Worm (Caenorhabditis elegans) whole organism, L4 larva: ENCODE results near the gene gfat-1.

ENCODE experiments used
- F10B5.3 ChIP-seq: sonication (generic microtip); optimal IDR thresholded peaks from 2 replicates; lab custom pipeline; 2016; ENCODE audit warnings: mild to moderate bottlenecking, missing genetic modification characterization, missing compliant biosample characterization
- T20F7.1 ChIP-seq: fragments of 200-800 bp; sonication (Bioruptor generic); optimal IDR thresholded peaks from 2 replicates; lab custom pipeline; 2018; ENCODE audit warnings: mild to moderate bottlenecking, missing genetic modification characterization, missing compliant biosample characterization
- Y105C5A.15 ChIP-seq: fragments of 200-800 bp; sonication (Bioruptor generic); IDR thresholded peaks from 2 replicates; pipeline ENCODE4 v1.3.6; 2022; ENCODE audit warnings: missing genetic modification characterization, missing compliant biosample characterization
- Y75B8A.6 ChIP-seq: fragments of 200-800 bp; sonication (Bioruptor generic); IDR thresholded peaks from 2 replicates; pipeline ENCODE4 v1.3.6; 2022; ENCODE audit warnings: missing genetic modification reagents, missing genetic modification characterization, missing compliant biosample characterization
- ZK337.2 ChIP-seq: fragments of 200-800 bp; sonication (Bioruptor generic); IDR thresholded peaks from 2 replicates; pipeline ENCODE4 v1.3.6; 2022; ENCODE audit warnings: missing genetic modification reagents, missing genetic modification characterization, missing compliant biosample characterization
- aha-1 ChIP-seq: fragments of 150-350 bp; peaks from one replicate; lab custom pipeline; 2014; ENCODE audit warnings: missing biosample characterization, missing genetic modification characterization
- aly-2 ChIP-seq: sonication (generic microtip); optimal IDR thresholded peaks from 2 replicates; lab custom pipeline; 2018; ENCODE audit warnings: missing biosample characterization, missing genetic modification characterization
- ama-1 ChIP-seq: fragments of 150-350 bp; optimal IDR thresholded peaks from 2 replicates; lab custom pipeline; 2014; ENCODE audit warnings: inconsistent platforms, mixed read lengths
- ceh-62 ChIP-seq: sonication (generic microtip); optimal IDR thresholded peaks from 2 replicates; lab custom pipeline; 2017; ENCODE audit warnings: missing biosample characterization, missing genetic modification characterization
- daf-12 ChIP-seq: fragments of 150-350 bp; optimal IDR thresholded peaks from 2 replicates; lab custom pipeline; 2014; ENCODE audit warnings: missing biosample characterization, missing genetic modification reagents, missing genetic modification characterization
- daf-16 ChIP-seq, 3 experiments: sonication (generic microtip); optimal IDR thresholded peaks; 2 replicates each; lab custom pipeline; 2016 to 2017; ENCODE audit warnings: missing genetic modification characterization in 3 of 3, missing genetic modification reagents in 3 of 3, mild to moderate bottlenecking in 2 of 3, missing compliant biosample characterization in 2 of 3, missing biosample characterization in 1 of 3, moderate library complexity in 1 of 3
- daf-19 ChIP-seq: fragments of 200-800 bp; sonication (Bioruptor generic); conservative IDR thresholded peaks from 2 replicates; pipeline ENCODE4 v1.3.6; 2022; ENCODE audit warnings: missing genetic modification characterization, missing compliant biosample characterization
- dmd-6 ChIP-seq: fragments of 200-800 bp; sonication (Bioruptor generic); IDR thresholded peaks from 2 replicates; pipeline ENCODE4 v1.3.6; 2022; ENCODE audit warnings: missing genetic modification reagents, missing genetic modification characterization, missing compliant biosample characterization
- dmd-9 ChIP-seq: fragments of 200-800 bp; sonication (Bioruptor generic); IDR thresholded peaks from 2 replicates; pipeline ENCODE4 v1.3.6; 2022; ENCODE audit warnings: missing genetic modification reagents, missing genetic modification characterization, missing compliant biosample characterization
- dpl-1 ChIP-seq: fragments of 150-350 bp; optimal IDR thresholded peaks from 2 replicates; lab custom pipeline; 2014; ENCODE audit warnings: missing biosample characterization, missing genetic modification reagents, missing genetic modification characterization
- egl-27 ChIP-seq: sonication (generic microtip); optimal IDR thresholded peaks from 3 replicates; lab custom pipeline; 2017; ENCODE audit warnings: missing biosample characterization, missing genetic modification reagents, missing genetic modification characterization
- fos-1 ChIP-seq: fragments of 150-350 bp; optimal IDR thresholded peaks from 2 replicates; lab custom pipeline; 2014; ENCODE audit warnings: missing biosample characterization, missing genetic modification characterization
- hlh-11 ChIP-seq: fragments of 200-800 bp; sonication (Bioruptor generic); optimal IDR thresholded peaks from 2 replicates; lab custom pipeline; 2018; ENCODE audit warnings: mild to moderate bottlenecking, missing genetic modification characterization, missing compliant biosample characterization
- lim-7 ChIP-seq: fragments of 200-800 bp; sonication (Bioruptor generic); IDR thresholded peaks from 2 replicates; pipeline ENCODE4 v1.3.6; 2022; ENCODE audit warnings: missing genetic modification characterization, missing compliant biosample characterization
- lin-15B ChIP-seq: fragments of 150-350 bp; sonication (generic microtip); optimal IDR thresholded peaks from 3 replicates; lab custom pipeline; 2014; ENCODE audit warnings: missing biosample characterization, missing genetic modification characterization
- lin-38 ChIP-seq: fragments of 200-800 bp; sonication (Bioruptor generic); IDR thresholded peaks from 2 replicates; pipeline ENCODE4 v1.3.6; 2022; ENCODE audit warnings: missing genetic modification reagents, missing genetic modification characterization, missing compliant biosample characterization
- lsy-2 ChIP-seq, 2 experiments: fragments of 150-350 bp in 1 of 2; sonication (generic microtip) in 1 of 2; optimal IDR thresholded peaks; 2 replicates each; lab custom pipeline; 2014 to 2017; ENCODE audit warnings: missing biosample characterization in 2 of 2, missing genetic modification characterization in 2 of 2
- mdl-1 ChIP-seq, 2 experiments: fragments of 150-350 bp in 1 of 2; sonication (generic microtip) in 1 of 2; optimal IDR thresholded peaks; 2 replicates each; lab custom pipeline; 2014 to 2017; ENCODE audit warnings: missing biosample characterization in 2 of 2, missing genetic modification characterization in 2 of 2
- mdt-29 ChIP-seq: fragments of 200-800 bp; sonication (Bioruptor generic); IDR thresholded peaks from 2 replicates; pipeline ENCODE4 v1.3.6; 2022; ENCODE audit warnings: missing genetic modification reagents, missing genetic modification characterization, missing compliant biosample characterization
- mes-2 ChIP-seq: sonication (generic microtip); optimal IDR thresholded peaks from 2 replicates; lab custom pipeline; 2016; ENCODE audit warnings: missing genotype, mild to moderate bottlenecking, missing genetic modification characterization, missing compliant biosample characterization; ENCODE audit not compliant: poor library complexity, severe bottlenecking
- mxl-2 ChIP-seq: fragments of 200-800 bp; sonication (Bioruptor generic); conservative IDR thresholded peaks from 2 replicates; pipeline ENCODE4 v1.3.6; 2022; ENCODE audit warnings: missing genetic modification reagents, missing genetic modification characterization, missing compliant biosample characterization
- mxl-3 ChIP-seq: fragments of 200-800 bp; sonication (Bioruptor generic); optimal IDR thresholded peaks from 2 replicates; lab custom pipeline; 2018; ENCODE audit warnings: mild to moderate bottlenecking, missing genetic modification characterization, missing compliant biosample characterization
- nhr-25 ChIP-seq: sonication (generic microtip); optimal IDR thresholded peaks from 2 replicates; lab custom pipeline; 2017; ENCODE audit warnings: missing genetic modification characterization, mild to moderate bottlenecking, missing compliant biosample characterization, antibody characterized with exemption, moderate library complexity, borderline replicate concordance; ENCODE audit not compliant: insufficient read depth
- nhr-6 ChIP-seq: fragments of 150-350 bp; optimal IDR thresholded peaks from 2 replicates; lab custom pipeline; 2014; ENCODE audit warnings: missing biosample characterization, missing genetic modification characterization
- nhr-77 ChIP-seq: fragments of 150-350 bp; optimal IDR thresholded peaks from 2 replicates; lab custom pipeline; 2014; ENCODE audit warnings: missing biosample characterization, missing genetic modification characterization
- pqm-1 ChIP-seq: sonication (generic microtip); optimal IDR thresholded peaks from 2 replicates; lab custom pipeline; 2017; ENCODE audit warnings: missing biosample characterization, missing genetic modification characterization
- set-16 ChIP-seq: fragments of 200-800 bp; sonication (Bioruptor generic); IDR thresholded peaks from 2 replicates; pipeline ENCODE4 v1.3.6; 2022; ENCODE audit warnings: missing genetic modification reagents, missing genetic modification characterization, missing compliant biosample characterization
- snpc-1.2 ChIP-seq: fragments of 200-800 bp; sonication (Bioruptor generic); IDR thresholded peaks from 2 replicates; pipeline ENCODE4 v1.3.6; 2022; ENCODE audit warnings: missing genetic modification reagents, missing genetic modification characterization, missing compliant biosample characterization
- spr-1 ChIP-seq: sonication (generic microtip); optimal IDR thresholded peaks from 2 replicates; lab custom pipeline; 2016; ENCODE audit warnings: mild to moderate bottlenecking, missing genetic modification characterization, missing compliant biosample characterization
- tra-1 ChIP-seq: fragments of 200-800 bp; sonication (Bioruptor generic); IDR thresholded peaks from 2 replicates; pipeline ENCODE4 v1.3.6; 2022; ENCODE audit warnings: missing genetic modification reagents, missing genetic modification characterization, missing compliant biosample characterization
- unc-39 ChIP-seq: sonication (generic microtip); optimal IDR thresholded peaks from 2 replicates; lab custom pipeline; 2017; ENCODE audit warnings: missing biosample characterization, missing genetic modification characterization
- unc-62 ChIP-seq, 3 experiments: fragments of 150-350 bp in 1 of 3; sonication (generic microtip); optimal IDR thresholded peaks in 2 of 3; peaks in 1 of 3; 1 replicate in 1 of 3; 2 replicates in 2 of 3; lab custom pipeline; 2014 to 2017; ENCODE audit warnings: missing biosample characterization in 3 of 3, missing genetic modification characterization in 3 of 3, missing genetic modification reagents in 3 of 3, missing genotype in 1 of 3
- vab-7 ChIP-seq: fragments of 200-800 bp; sonication (Bioruptor generic); IDR thresholded peaks from 2 replicates; pipeline ENCODE4 v1.3.6; 2022; ENCODE audit warnings: missing genetic modification reagents, missing genetic modification characterization, missing compliant biosample characterization
- zag-1 ChIP-seq: fragments of 150-350 bp; optimal IDR thresholded peaks from 2 replicates; lab custom pipeline; 2014; ENCODE audit warnings: missing biosample characterization, missing genetic modification characterization
- zfp-2 ChIP-seq: sonication (generic microtip); optimal IDR thresholded peaks from 2 replicates; lab custom pipeline; 2016; ENCODE audit warnings: mild to moderate bottlenecking, missing genetic modification characterization, missing compliant biosample characterization
- zfp-3 ChIP-seq: fragments of 200-800 bp; sonication (Bioruptor generic); conservative IDR thresholded peaks from 2 replicates; pipeline ENCODE4 v1.3.6; 2022; ENCODE audit warnings: missing genetic modification reagents, missing genetic modification characterization, missing compliant biosample characterization
- zip-11 ChIP-seq: fragments of 200-800 bp; sonication (Bioruptor generic); IDR thresholded peaks from 2 replicates; pipeline ENCODE4 v1.3.6; 2022; ENCODE audit warnings: missing genetic modification characterization, missing compliant biosample characterization
- ztf-11 ChIP-seq: fragments of 150-350 bp; optimal IDR thresholded peaks from 2 replicates; lab custom pipeline; 2014; ENCODE audit warnings: missing biosample characterization, missing genetic modification characterization
- ztf-7 ChIP-seq: fragments of 150-350 bp; optimal IDR thresholded peaks from 2 replicates; lab custom pipeline; 2014; ENCODE audit warnings: missing biosample characterization, missing genetic modification characterization

Gene gfat-1

ce11 chrII:11617715-11618114, 22.5 kb upstream of the gfat-1 start (continued):
- TF ChIP-seq aly-2 (peak; percentile 38), lin-38 (GFP tag; lab: Robert Waterston, UW) (peak; percentile 29; the same call in 1 of the 2 replicates), mxl-3 (peak; percentile 21), nhr-6 (tag; lab: Kevin White, UChicago) (no peak), F10B5.3 (no peak), ama-1 (lab: Kevin White, UChicago) (peak; percentile 90), mdl-1 (tag; optimal IDR thresholded peaks at IDR 0.05; lab: Kevin White, UChicago) (peak in 1 of 2 experiments; percentile 40), daf-16 (GFP tag; optimal IDR thresholded peaks at IDR 0.05; lab: Kevin White, UChicago) (no peak), daf-16 (tag; optimal IDR thresholded peaks at IDR 0.05; lab: Kevin White, UChicago) (peak; percentile 33)
- TF ChIP-seq, all 104 proteins: peak for 20

- no peak for TF ChIP-seq F10B5.3
- peak in 1 of 2 experiments; percentile 97 for TF ChIP-seq unc-62 (GFP tag; optimal IDR thresholded peaks at IDR 0.05 in 1 of 2; lab: Kevin White, UChicago)
- TF ChIP-seq unc-62 (tag; optimal IDR thresholded peaks at IDR 0.05; lab: Kevin White, UChicago) = no peak
- TF ChIP-seq snpc-1.2 (GFP tag; lab: Robert Waterston, UW) = 0 out of 2 replicates have a peak, but pooled peaks have one; percentile 32
- TF ChIP-seq aha-1 (tag; lab: Kevin White, UChicago) = peak; percentile 25
Measured at ce11 chrII:11616333-11616942, 21.2 kb upstream of the gfat-1 start.

ce11 chrII:11614103-11614857, 19.1 kb upstream of the gfat-1 start:
- TF ChIP-seq ZK337.2 (GFP tag; lab: Robert Waterston, UW) (no peak), nhr-25 (tag; lab: Kevin White, UChicago) (no peak), dmd-9 (GFP tag; lab: Robert Waterston, UW) (no peak), ztf-7 (tag; lab: Kevin White, UChicago) (no peak), nhr-77 (tag; lab: Kevin White, UChicago) (peak; percentile 38), lim-7 (GFP tag; lab: Robert Waterston, UW) (no peak), vab-7 (GFP tag; lab: Robert Waterston, UW) (no peak), lin-15B (tag; lab: Kevin White, UChicago) (no peak), unc-39 (tag; lab: Kevin White, UChicago) (no peak), zfp-3 (GFP tag; lab: Robert Waterston, UW) (no peak), aha-1 (tag; lab: Kevin White, UChicago) (peak; percentile 95), ztf-11 (no peak), hlh-11 (tag; lab: Kevin White, UChicago) (no peak), tra-1 (GFP tag; lab: Robert Waterston, UW) (no peak), zfp-2 (tag; lab: Kevin White, UChicago) (no peak), dpl-1 (no peak), dmd-6 (no peak), zag-1 (no peak), lsy-2 (tag; optimal IDR thresholded peaks at IDR 0.05; lab: Kevin White, UChicago) (peak in 1 of 2 experiments; percentile 9), mes-2 (tag; lab: Kevin White, UChicago) (peak; percentile 21), nhr-6 (tag; lab: Kevin White, UChicago) (no peak), F10B5.3 (peak; percentile 5), daf-12 (tag; lab: Kevin White, UChicago) (no peak), fos-1 (tag; lab: Kevin White, UChicago) (no peak), spr-1 (tag; lab: Kevin White, UChicago) (no peak), zip-11 (GFP tag; lab: Robert Waterston, UW) (no peak), Y105C5A.15 (GFP tag; lab: Robert Waterston, UW) (no peak), mxl-2 (no peak), T20F7.1 (no peak), pqm-1 (tag; lab: Kevin White, UChicago) (no peak), aly-2 (no peak), Y75B8A.6 (GFP tag; lab: Robert Waterston, UW) (no peak), egl-27 (tag; lab: Kevin White, UChicago) (no peak), ceh-62 (no peak), daf-19 (GFP tag; lab: Robert Waterston, UW) (no peak), mdt-29 (no peak), set-16 (GFP tag; lab: Robert Waterston, UW) (no peak), lin-38 (GFP tag; lab: Robert Waterston, UW) (no peak)
